Worm (Caenorhabditis elegans): ENCODE results near the gene C35B1.9.

ce11 chrIV:4055297-4055696 lies 25.4 kb downstream of the C35B1.9 start:
- no peak for TF ChIP-seq him-1 (tag; optimal IDR thresholded peaks at IDR 0.05)
- no peak for TF ChIP-seq W03F9.2 (tag; optimal IDR thresholded peaks at IDR 0.05)
- no peak for TF ChIP-seq dao-5 (tag; optimal IDR thresholded peaks at IDR 0.05)
